Fruit fly (Drosophila melanogaster) whole organism, embryonic: ENCODE measurements around the gene Kdm3.

ENCODE experiments used
- ATbp ChIP-seq: fragments of 200-800 bp; sonication (Bioruptor generic); optimal IDR thresholded peaks from 2 replicates; lab custom pipeline; 2017; ENCODE audit warnings: missing biosample characterization, mild to moderate bottlenecking, missing genetic modification characterization, missing genetic modification reagents
- Atf3 ChIP-seq: fragments of 200-800 bp; sonication (Bioruptor generic); optimal IDR thresholded peaks from 3 replicates; lab custom pipeline; 2016; ENCODE audit warnings: missing biosample characterization, missing genetic modification characterization
- BtbVII ChIP-seq: fragments of 200-800 bp; sonication (Bioruptor generic); optimal IDR thresholded peaks from 3 replicates; lab custom pipeline; 2017; ENCODE audit warnings: missing biosample characterization, mild to moderate bottlenecking, missing genetic modification characterization
- CG10462 ChIP-seq: fragments of 200-800 bp; sonication (Bioruptor generic); optimal IDR thresholded peaks from 2 replicates; lab custom pipeline; 2016; ENCODE audit warnings: missing biosample characterization, missing genetic modification characterization
- CG12744 ChIP-seq: fragments of 200-800 bp; sonication (Bioruptor generic); optimal IDR thresholded peaks from 2 replicates; lab custom pipeline; 2016; ENCODE audit warnings: missing biosample characterization, missing genetic modification characterization
- CG17361 ChIP-seq: fragments of 200-800 bp; sonication (Bioruptor generic); IDR thresholded peaks from 3 replicates; pipeline ENCODE4 v1.3.6; 2022; ENCODE audit warnings: missing biosample characterization, missing genetic modification characterization
- CG17612 ChIP-seq: fragments of 200-800 bp; sonication (Bioruptor generic); IDR thresholded peaks from 2 replicates; pipeline ENCODE4 v1.3.6; 2022; ENCODE audit warnings: missing biosample characterization, missing genetic modification characterization
- CG30020 ChIP-seq: fragments of 200-800 bp; optimal IDR thresholded peaks from 2 replicates; lab custom pipeline; 2019; ENCODE audit warnings: missing biosample characterization, mild to moderate bottlenecking, missing genetic modification characterization, moderate library complexity
- CG31224 ChIP-seq: fragments of 200-800 bp; sonication (Bioruptor generic); IDR thresholded peaks from 2 replicates; pipeline ENCODE4 v1.3.6; 2022; ENCODE audit warnings: missing biosample characterization, missing genetic modification characterization
- CG31388 ChIP-seq: fragments of 200-800 bp; sonication (Bioruptor generic); optimal IDR thresholded peaks from 2 replicates; lab custom pipeline; 2016; ENCODE audit warnings: missing biosample characterization, missing genetic modification characterization
- CG34376 ChIP-seq: fragments of 200-800 bp; sonication (Bioruptor generic); optimal IDR thresholded peaks from 2 replicates; lab custom pipeline; 2018; ENCODE audit warnings: missing biosample characterization, mild to moderate bottlenecking, missing genetic modification characterization
- CG4854 ChIP-seq: fragments of 200-800 bp; sonication (Bioruptor generic); optimal IDR thresholded peaks from 2 replicates; lab custom pipeline; 2016; ENCODE audit warnings: missing biosample characterization, missing genetic modification characterization, inconsistent platforms
- CG6654 ChIP-seq: fragments of 200-800 bp; sonication (Bioruptor generic); optimal IDR thresholded peaks from 2 replicates; lab custom pipeline; 2017; ENCODE audit warnings: missing biosample characterization, mild to moderate bottlenecking, missing genetic modification characterization
- CG6791 ChIP-seq: fragments of 200-800 bp; sonication (Bioruptor generic); IDR thresholded peaks from 3 replicates; pipeline ENCODE4 v1.3.6; 2022; ENCODE audit warnings: missing biosample characterization, missing genetic modification characterization; ENCODE audit not compliant: partially characterized antibody
- CG6854 ChIP-seq: fragments of 200-800 bp; sonication (Bioruptor generic); optimal IDR thresholded peaks from 3 replicates; lab custom pipeline; 2017; ENCODE audit warnings: missing biosample characterization, mild to moderate bottlenecking, missing genetic modification characterization
- CG7839 ChIP-seq: fragments of 200-800 bp; sonication (Bioruptor generic); optimal IDR thresholded peaks from 3 replicates; lab custom pipeline; 2018; ENCODE audit warnings: missing biosample characterization, mild to moderate bottlenecking, missing genetic modification characterization, moderate library complexity
- CG7963 ChIP-seq: fragments of 200-800 bp; sonication (Bioruptor generic); IDR thresholded peaks from 3 replicates; pipeline ENCODE4 v1.3.6; 2022; ENCODE audit warnings: missing biosample characterization, missing genetic modification characterization; ENCODE audit not compliant: partially characterized antibody
- CG8089 ChIP-seq: fragments of 200-800 bp; sonication (Bioruptor generic); optimal IDR thresholded peaks from 3 replicates; lab custom pipeline; 2016; ENCODE audit warnings: missing biosample characterization, missing genetic modification characterization
- CG8388 ChIP-seq: fragments of 200-800 bp; sonication (Bioruptor generic); optimal IDR thresholded peaks from 2 replicates; lab custom pipeline; 2019; ENCODE audit warnings: missing biosample characterization, mild to moderate bottlenecking, missing genetic modification characterization, moderate library complexity
- CG9932 ChIP-seq: fragments of 200-800 bp; sonication (Bioruptor generic); IDR thresholded peaks from 2 replicates; pipeline ENCODE4 v1.3.6; 2022; ENCODE audit warnings: missing biosample characterization, missing genetic modification characterization
- CHES-1-like ChIP-seq: fragments of 200-800 bp; sonication (Bioruptor generic); optimal IDR thresholded peaks from 2 replicates; lab custom pipeline; 2016; ENCODE audit warnings: missing biosample characterization, missing genetic modification characterization
- Dip3 ChIP-seq: fragments of 200-800 bp; sonication (Bioruptor generic); optimal IDR thresholded peaks from 3 replicates; lab custom pipeline; 2016; ENCODE audit warnings: missing biosample characterization, missing genetic modification characterization
- Doc3 ChIP-seq: fragments of 200-800 bp; sonication (Bioruptor generic); IDR thresholded peaks from 3 replicates; pipeline ENCODE4 v1.3.6; 2022; ENCODE audit warnings: missing biosample characterization, missing genetic modification characterization; ENCODE audit not compliant: partially characterized antibody
- Hr51 ChIP-seq, 2 experiments: fragments of 200-800 bp; sonication (Bioruptor generic); optimal IDR thresholded peaks; 2 replicates in 1 of 2; 3 replicates in 1 of 2; lab custom pipeline; 2016 to 2018; ENCODE audit warnings: missing biosample characterization in 2 of 2, missing genetic modification characterization in 2 of 2, mild to moderate bottlenecking in 1 of 2, moderate library complexity in 1 of 2
- NK7.1 ChIP-seq: fragments of 200-800 bp; sonication (Bioruptor generic); optimal IDR thresholded peaks from 3 replicates; lab custom pipeline; 2016; ENCODE audit warnings: missing biosample characterization, missing genetic modification characterization
- ase ChIP-seq: fragments of 200-800 bp; sonication (Bioruptor generic); IDR thresholded peaks from 3 replicates; pipeline ENCODE4 v1.3.6; 2022; ENCODE audit warnings: missing biosample characterization, missing genetic modification characterization
- bab2 ChIP-seq: fragments of 200-800 bp; sonication (Bioruptor generic); optimal IDR thresholded peaks from 2 replicates; lab custom pipeline; 2016; ENCODE audit warnings: missing biosample characterization, missing genetic modification characterization
- bcd ChIP-seq: fragments of 200-800 bp; sonication (Bioruptor generic); optimal IDR thresholded peaks from 2 replicates; lab custom pipeline; 2017; ENCODE audit warnings: missing biosample characterization, mild to moderate bottlenecking, missing genetic modification characterization
- cad ChIP-seq: fragments of >200 bp; optimal IDR thresholded peaks from 2 replicates; lab custom pipeline; 2017; ENCODE audit warnings: missing biosample characterization, missing genetic modification characterization
- cas ChIP-seq: fragments of 200-800 bp; sonication (Bioruptor generic); IDR thresholded peaks from 2 replicates; pipeline ENCODE4 v1.3.6; 2022; ENCODE audit warnings: missing biosample characterization, missing genetic modification characterization
- caup ChIP-seq: fragments of 200-800 bp; sonication (Bioruptor generic); optimal IDR thresholded peaks from 3 replicates; lab custom pipeline; 2017; ENCODE audit warnings: missing biosample characterization, mild to moderate bottlenecking, missing genetic modification characterization, moderate library complexity; ENCODE audit not compliant: severe bottlenecking
- crol ChIP-seq: fragments of 200-800 bp; sonication (Bioruptor generic); IDR thresholded peaks from 2 replicates; pipeline ENCODE4 v1.3.6; 2022; ENCODE audit warnings: missing biosample characterization, missing genetic modification characterization
- dmrt99B ChIP-seq: fragments of 200-800 bp; sonication (Bioruptor generic); optimal IDR thresholded peaks from 2 replicates; lab custom pipeline; 2018; ENCODE audit warnings: missing biosample characterization, mild to moderate bottlenecking, missing genetic modification characterization, moderate library complexity
- emc ChIP-seq: fragments of 200-800 bp; sonication (Bioruptor generic); optimal IDR thresholded peaks from 2 replicates; lab custom pipeline; 2016; ENCODE audit warnings: missing biosample characterization, missing genetic modification characterization
- eyg ChIP-seq: fragments of 200-800 bp; sonication (Bioruptor generic); optimal IDR thresholded peaks from 3 replicates; lab custom pipeline; 2016; ENCODE audit warnings: missing biosample characterization, missing genetic modification characterization
- fu2 ChIP-seq: fragments of 200-800 bp; sonication (Bioruptor generic); optimal IDR thresholded peaks from 2 replicates; lab custom pipeline; 2016; ENCODE audit warnings: missing biosample characterization, missing genetic modification characterization
- grn ChIP-seq: fragments of 200-800 bp; sonication (Bioruptor generic); optimal IDR thresholded peaks from 3 replicates; lab custom pipeline; 2017; ENCODE audit warnings: missing biosample characterization, missing genetic modification characterization
- mam ChIP-seq: fragments of 200-800 bp; sonication (Bioruptor generic); optimal IDR thresholded peaks from 3 replicates; lab custom pipeline; 2016; ENCODE audit warnings: missing biosample characterization, missing genetic modification characterization
- nom ChIP-seq: fragments of 200-800 bp; sonication (Bioruptor generic); optimal IDR thresholded peaks from 2 replicates; lab custom pipeline; 2017; ENCODE audit warnings: missing biosample characterization, missing genetic modification characterization, mild to moderate bottlenecking, moderate library complexity, missing genetic modification reagents
- p53 ChIP-seq: fragments of 200-800 bp; sonication (Bioruptor generic); optimal IDR thresholded peaks from 2 replicates; lab custom pipeline; 2016; ENCODE audit warnings: missing biosample characterization, missing genetic modification characterization
- row ChIP-seq: fragments of 200-800 bp; sonication (Bioruptor generic); IDR thresholded peaks from 3 replicates; pipeline ENCODE4 v1.3.6; 2022; ENCODE audit warnings: missing biosample characterization, missing genetic modification characterization
- seq ChIP-seq: fragments of 200-800 bp; sonication (Bioruptor generic); IDR thresholded peaks from 2 replicates; pipeline ENCODE4 v1.3.6; 2022; ENCODE audit warnings: missing biosample characterization, missing genetic modification characterization
- shn ChIP-seq: fragments of 200-800 bp; sonication (Bioruptor generic); optimal IDR thresholded peaks from 3 replicates; lab custom pipeline; 2016; ENCODE audit warnings: missing biosample characterization, missing genetic modification characterization
- slou ChIP-seq: fragments of 200-800 bp; sonication (Bioruptor generic); optimal IDR thresholded peaks from 3 replicates; lab custom pipeline; 2016; ENCODE audit warnings: missing biosample characterization, missing genetic modification characterization
- tgo ChIP-seq: fragments of 200-800 bp; sonication (Bioruptor generic); IDR thresholded peaks from 3 replicates; pipeline ENCODE4 v1.3.6; 2022; ENCODE audit warnings: missing biosample characterization, missing genetic modification characterization
- tin ChIP-seq: fragments of 200-800 bp; sonication (Bioruptor generic); optimal IDR thresholded peaks from 3 replicates; lab custom pipeline; 2016; ENCODE audit warnings: missing biosample characterization, missing genetic modification characterization
- unpg ChIP-seq: fragments of 200-800 bp; sonication (Bioruptor generic); optimal IDR thresholded peaks from 3 replicates; lab custom pipeline; 2018; ENCODE audit warnings: missing biosample characterization, mild to moderate bottlenecking, missing genetic modification characterization, moderate library complexity
- yki ChIP-seq: fragments of >200 bp; optimal IDR thresholded peaks from 3 replicates; lab custom pipeline; 2018
- zfh1 ChIP-seq: fragments of 200-800 bp; sonication (Bioruptor generic); IDR thresholded peaks from 3 replicates; pipeline ENCODE4 v1.3.6; 2022; ENCODE audit warnings: missing biosample characterization, missing genetic modification characterization

The Kdm3 gene

dm6 chr3R:9533181-9534124, 17.6 kb downstream of the Kdm3 start (continued):
- peak; percentile 83 for TF ChIP-seq zfh1 (GFP tag; lab: Robert Waterston, UW)
- peak; percentile 87 for TF ChIP-seq nom (GFP tag; lab: Kevin White, UChicago)
- TF ChIP-seq p53 (GFP tag; lab: Kevin White, UChicago) = peak; percentile 72
- peak; percentile 97 for TF ChIP-seq bcd (GFP tag; lab: Kevin White, UChicago)
- peak; percentile 97 for TF ChIP-seq CG6854
- peak; percentile 38 for TF ChIP-seq grn (GFP tag; lab: Kevin White, UChicago)
- TF ChIP-seq ATbp (GFP tag; lab: Kevin White, UChicago) = peak; percentile 94
- peak; percentile 89 for TF ChIP-seq CG9932 (GFP tag; lab: Robert Waterston, UW)
- no peak for TF ChIP-seq crol
- TF ChIP-seq CG7963 (GFP tag; lab: Robert Waterston, UW) = 0 out of 3 replicates have a peak, but pooled peaks have one; percentile 17
- no peak for TF ChIP-seq cad
- peak; percentile 99 for TF ChIP-seq CG17361
- peak; percentile 53 for TF ChIP-seq yki
- TF ChIP-seq CG31388 (GFP tag; lab: Kevin White, UChicago) = peak; percentile 87
- TF ChIP-seq row (GFP tag; lab: Robert Waterston, UW) = peak; percentile 94
- TF ChIP-seq ase = peak; percentile 79; the same call in 2 of the 3 replicates
- peak; percentile 89 for TF ChIP-seq fu2 (GFP tag; lab: Kevin White, UChicago)
- TF ChIP-seq dmrt99B = peak; percentile 98
- TF ChIP-seq emc = peak; percentile 87
- peak; percentile 81; the same call in 1 of the 2 replicates for TF ChIP-seq CG31224 (GFP tag; lab: Robert Waterston, UW)
- peak; percentile 33; the same call in 1 of the 2 replicates for TF ChIP-seq CG17612
- TF ChIP-seq NK7.1 (GFP tag; lab: Kevin White, UChicago) = peak; percentile 87
- peak; percentile 86 for TF ChIP-seq CG10462
- peak; percentile 93 for TF ChIP-seq CG8388 (GFP tag; lab: Kevin White, UChicago)
- peak; percentile 93 for TF ChIP-seq CG4854
- TF ChIP-seq shn = peak; percentile 92
- TF ChIP-seq Doc3 = 0 out of 3 replicates have a peak, but pooled peaks have one; percentile 19
- peak; percentile 97 for TF ChIP-seq CG7839 (tag; lab: Kevin White, UChicago)
- peak; percentile 92 for TF ChIP-seq mam (GFP tag; lab: Kevin White, UChicago)
- TF ChIP-seq Atf3 = peak; percentile 84
- TF ChIP-seq caup (GFP tag; lab: Kevin White, UChicago) = peak; percentile 95
- TF ChIP-seq tgo (GFP tag; lab: Robert Waterston, UW) = peak; percentile 92
- peak; percentile 96 for TF ChIP-seq CG34376 (GFP tag; lab: Kevin White, UChicago)
- TF ChIP-seq slou (GFP tag; lab: Kevin White, UChicago) = peak; percentile 84
- TF ChIP-seq CG12744 = peak; percentile 88
- peak; percentile 85 for TF ChIP-seq eyg
- TF ChIP-seq Hr51 (GFP tag; optimal IDR thresholded peaks at IDR 0.05; lab: Kevin White, UChicago) = peak; percentile 91 to 98
- TF ChIP-seq CG8089 (GFP tag; lab: Kevin White, UChicago) = peak; percentile 82
- no peak for TF ChIP-seq CG6791 (GFP tag; lab: Robert Waterston, UW)
- TF ChIP-seq unpg (GFP tag; lab: Kevin White, UChicago) = peak; percentile 91
- TF ChIP-seq CG6654 (GFP tag; lab: Kevin White, UChicago) = peak; percentile 90
- peak; percentile 93 for TF ChIP-seq Dip3 (GFP tag; lab: Kevin White, UChicago)
- TF ChIP-seq tin (GFP tag; lab: Kevin White, UChicago) = peak; percentile 94
- TF ChIP-seq seq (GFP tag; lab: Robert Waterston, UW) = peak; percentile 91
- peak; percentile 92 for TF ChIP-seq CHES-1-like
- peak; percentile 61 for TF ChIP-seq cas (GFP tag; lab: Robert Waterston, UW)
- TF ChIP-seq BtbVII = peak; percentile 99
- TF ChIP-seq bab2 (GFP tag; lab: Kevin White, UChicago) = peak; percentile 88
- peak; percentile 85 for TF ChIP-seq CG30020 (tag; lab: Kevin White, UChicago)
